Worm (Caenorhabditis elegans): ENCODE measurements around the gene ZK792.5.

The ZK792.5 gene

ce11 chrIV:11694143-11694542 lies 6.2 kb upstream of the ZK792.5 start, which contains the start of gene ZK792.7:
Gene ZK792.7 (plus strand): TSS chrIV:11694443.
- TF ChIP-seq ztf-11 (tag; optimal IDR thresholded peaks at IDR 0.05) (no peak), alr-1 (tag; optimal IDR thresholded peaks at IDR 0.05) (no peak), Y55F3AM.14 (GFP tag; optimal IDR thresholded peaks at IDR 0.05) (no peak)

ce11 chrIV:11693493-11693892 lies 5.6 kb upstream of the ZK792.5 start, which contains the start of gene ZK792.12:
Gene ZK792.12 (plus strand): TSS chrIV:11693793.
- TF ChIP-seq crh-2 (tag; optimal IDR thresholded peaks at IDR 0.05) = no peak

ce11 chrIV:11692071-11692673 lies 4.3 kb upstream of the ZK792.5 start:
- TF ChIP-seq lin-11 (tag; optimal IDR thresholded peaks at IDR 0.05) (peak; percentile 48), lin-13 (GFP tag; optimal IDR thresholded peaks at IDR 0.05) (peak; percentile 78), ama-1 (optimal IDR thresholded peaks at IDR 0.05) (no peak), ceh-82 (tag; optimal IDR thresholded peaks at IDR 0.05) (no peak), nhr-10 (tag; optimal IDR thresholded peaks at IDR 0.05) (no peak), ceh-16 (tag; optimal IDR thresholded peaks at IDR 0.05) (peak; percentile 42), nhr-23 (tag; optimal IDR thresholded peaks at IDR 0.05) (no peak), mdl-1 (tag; optimal IDR thresholded peaks at IDR 0.05) (peak in 1 of 2 experiments; percentile 69), dmd-4 (tag; optimal IDR thresholded peaks at IDR 0.05) (no peak), mab-5 (tag; optimal IDR thresholded peaks at IDR 0.05) (peak; percentile 31), mbf-1 (tag; optimal IDR thresholded peaks at IDR 0.05) (no peak), ZK546.5 (tag; optimal IDR thresholded peaks at IDR 0.05) (no peak), nhr-77 (tag; optimal IDR thresholded peaks at IDR 0.05) (no peak), crh-2 (tag; optimal IDR thresholded peaks at IDR 0.05) (peak; percentile 85), aly-2 (tag; optimal IDR thresholded peaks at IDR 0.05) (no peak), ztf-1 (GFP tag; conservative IDR thresholded peaks at IDR 0.05) (no peak), alr-1 (tag; optimal IDR thresholded peaks at IDR 0.05) (no peak), F13H6.1 (tag; optimal IDR thresholded peaks at IDR 0.05) (peak; percentile 90), nhr-237 (tag; optimal IDR thresholded peaks at IDR 0.05) (no peak), blmp-1 (tag; optimal IDR thresholded peaks at IDR 0.05; ENCODE audit: insufficient read depth) (peak; percentile 81), R02D3.7 (tag; optimal IDR thresholded peaks at IDR 0.05) (no peak), Y55F3AM.14 (GFP tag; optimal IDR thresholded peaks at IDR 0.05) (peak; percentile 85), nhr-21 (tag; optimal IDR thresholded peaks at IDR 0.05) (peak; percentile 71), unc-39 (tag; optimal IDR thresholded peaks at IDR 0.05) (no peak), sma-9 (GFP tag; optimal IDR thresholded peaks at IDR 0.05) (peak; percentile 66), sma-9 (tag; optimal IDR thresholded peaks at IDR 0.05) (no peak), ztf-11 (tag; optimal IDR thresholded peaks at IDR 0.05) (no peak), egl-27 (tag; optimal IDR thresholded peaks at IDR 0.05) (peak; percentile 45), sma-3 (GFP tag; optimal IDR thresholded peaks at IDR 0.05) (peak; percentile 80), ztf-4 (tag; optimal IDR thresholded peaks at IDR 0.05) (peak; percentile 27), nhr-25 (tag; optimal IDR thresholded peaks at IDR 0.05) (peak; percentile 77), skn-1 (tag; optimal IDR thresholded peaks at IDR 0.05) (no peak), elt-1 (tag; optimal IDR thresholded peaks at IDR 0.05) (no peak), nhr-129 (tag; optimal IDR thresholded peaks at IDR 0.05) (peak; percentile 90), snpc-4 (tag; optimal IDR thresholded peaks at IDR 0.05) (peak; percentile 25), nhr-11 (tag; optimal IDR thresholded peaks at IDR 0.05) (no peak), gmeb-1 (tag; optimal IDR thresholded peaks at IDR 0.05) (peak; percentile 71), sem-4 (tag; optimal IDR thresholded peaks at IDR 0.05) (peak; percentile 51), peb-1 (tag; optimal IDR thresholded peaks at IDR 0.05) (no peak), elt-3 (tag; optimal IDR thresholded peaks at IDR 0.05) (no peak), nhr-12 (tag; optimal IDR thresholded peaks at IDR 0.05) (no peak), C34F6.9 (tag; optimal IDR thresholded peaks at IDR 0.05) (peak; percentile 76), unc-55 (GFP tag; optimal IDR thresholded peaks at IDR 0.05) (no peak), lin-39 (tag; optimal IDR thresholded peaks at IDR 0.05) (no peak), fos-1 (tag; optimal IDR thresholded peaks at IDR 0.05) (peak; percentile 87), lsy-2 (tag; optimal IDR thresholded peaks at IDR 0.05) (peak; percentile 41 to 73), zag-1 (tag; optimal IDR thresholded peaks at IDR 0.05) (no peak), nhr-6 (tag; optimal IDR thresholded peaks at IDR 0.05) (peak; percentile 15), unc-62 (GFP tag; optimal IDR thresholded peaks at IDR 0.05) (no peak)

Measured in whole organism, L2 larva.